Fruit fly (Drosophila melanogaster) whole organism, embryonic: ENCODE results near the gene CG44476.
A peak's percentile ranks its signal among the peaks of the same experiment; 100 is the strongest.

Source experiments
- Adf1 ChIP-seq: fragments of 200-800 bp; sonication (Bioruptor generic); IDR thresholded peaks from 2 replicates; pipeline ENCODE4 v1.3.6; 2022; ENCODE audit warnings: missing biosample characterization, missing genetic modification characterization
- Antp ChIP-seq: fragments of 200-800 bp; sonication (Bioruptor generic); optimal IDR thresholded peaks from 3 replicates; lab custom pipeline; 2016; ENCODE audit warnings: missing biosample characterization, missing genetic modification characterization
- Atf3 ChIP-seq: fragments of 200-800 bp; sonication (Bioruptor generic); optimal IDR thresholded peaks from 3 replicates; lab custom pipeline; 2016; ENCODE audit warnings: missing biosample characterization, missing genetic modification characterization
- Bgb ChIP-seq: fragments of 200-800 bp; sonication (Bioruptor generic); IDR thresholded peaks from 2 replicates; pipeline ENCODE4 v1.3.6; 2022; ENCODE audit warnings: missing biosample characterization, missing genetic modification characterization; ENCODE audit not compliant: partially characterized antibody
- BtbVII ChIP-seq: fragments of 200-800 bp; sonication (Bioruptor generic); optimal IDR thresholded peaks from 3 replicates; lab custom pipeline; 2017; ENCODE audit warnings: missing biosample characterization, mild to moderate bottlenecking, missing genetic modification characterization
- CG10431 ChIP-seq: fragments of 200-800 bp; sonication (Bioruptor generic); optimal IDR thresholded peaks from 3 replicates; lab custom pipeline; 2018; ENCODE audit warnings: missing biosample characterization, mild to moderate bottlenecking, missing genetic modification characterization
- CG10979 ChIP-seq: fragments of 200-800 bp; sonication (Bioruptor generic); optimal IDR thresholded peaks from 2 replicates; lab custom pipeline; 2018; ENCODE audit warnings: missing biosample characterization, mild to moderate bottlenecking, missing genetic modification characterization, moderate library complexity
- CG11085 ChIP-seq: fragments of 200-800 bp; sonication (Bioruptor generic); IDR thresholded peaks from 2 replicates; pipeline ENCODE4 v1.3.6; 2022; ENCODE audit warnings: missing biosample characterization, missing genetic modification characterization
- CG11723 ChIP-seq: fragments of 200-800 bp; sonication (Bioruptor generic); optimal IDR thresholded peaks from 2 replicates; lab custom pipeline; 2017; ENCODE audit warnings: missing biosample characterization, mild to moderate bottlenecking, missing genetic modification characterization
- CG1233 ChIP-seq: fragments of 200-800 bp; sonication (Bioruptor generic); optimal IDR thresholded peaks from 4 replicates; lab custom pipeline; 2018; ENCODE audit warnings: missing biosample characterization, mild to moderate bottlenecking, missing genetic modification characterization
- CG13123 ChIP-seq: fragments of 200-800 bp; sonication (Bioruptor generic); optimal IDR thresholded peaks from 2 replicates; lab custom pipeline; 2016; ENCODE audit warnings: missing biosample characterization, missing genetic modification characterization
- CG13296 ChIP-seq: fragments of 200-800 bp; sonication (Bioruptor generic); optimal IDR thresholded peaks from 3 replicates; lab custom pipeline; 2018; ENCODE audit warnings: missing biosample characterization, mild to moderate bottlenecking, missing genetic modification characterization
- CG16779 ChIP-seq: fragments of 200-800 bp; sonication (Bioruptor generic); IDR thresholded peaks from 2 replicates; pipeline ENCODE4 v1.3.6; 2022; ENCODE audit warnings: missing biosample characterization, missing genetic modification characterization
- CG18599 ChIP-seq: fragments of 200-800 bp; sonication (Bioruptor generic); optimal IDR thresholded peaks from 3 replicates; lab custom pipeline; 2017; ENCODE audit warnings: missing biosample characterization, missing genetic modification characterization, mild to moderate bottlenecking, moderate library complexity, missing genetic modification reagents
- CG2116 ChIP-seq: fragments of 200-800 bp; sonication (Bioruptor generic); optimal IDR thresholded peaks from 3 replicates; lab custom pipeline; 2018; ENCODE audit warnings: missing biosample characterization, mild to moderate bottlenecking, missing genetic modification characterization
- CG3163 ChIP-seq: fragments of 200-800 bp; sonication (Bioruptor generic); optimal IDR thresholded peaks from 3 replicates; lab custom pipeline; 2016; ENCODE audit warnings: missing biosample characterization, missing genetic modification characterization
- CG32532 ChIP-seq: fragments of 200-800 bp; sonication (Bioruptor generic); IDR thresholded peaks from 2 replicates; pipeline ENCODE4 v1.3.6; 2022; ENCODE audit warnings: missing biosample characterization, missing genetic modification characterization
- CG3726 ChIP-seq: fragments of 200-800 bp; sonication (Bioruptor generic); IDR thresholded peaks from 3 replicates; pipeline ENCODE4, ENCODE4 v1.3.6; 2022; ENCODE audit warnings: missing biosample characterization, missing genetic modification characterization
- CG3838 ChIP-seq: fragments of 200-800 bp; sonication (Bioruptor generic); optimal IDR thresholded peaks from 3 replicates; lab custom pipeline; 2016; ENCODE audit warnings: missing biosample characterization, missing genetic modification characterization
- CG4360 ChIP-seq: fragments of 200-800 bp; sonication (Bioruptor generic); IDR thresholded peaks from 2 replicates; pipeline ENCODE4 v1.3.6; 2022; ENCODE audit warnings: missing biosample characterization, missing genetic modification characterization
- CG6175 ChIP-seq: fragments of 200-800 bp; sonication (Bioruptor generic); IDR thresholded peaks from 3 replicates; pipeline ENCODE4 v1.3.6; 2022; ENCODE audit warnings: missing biosample characterization, missing genetic modification characterization
- CG6654 ChIP-seq: fragments of 200-800 bp; sonication (Bioruptor generic); optimal IDR thresholded peaks from 2 replicates; lab custom pipeline; 2017; ENCODE audit warnings: missing biosample characterization, mild to moderate bottlenecking, missing genetic modification characterization
- CG7357 ChIP-seq: fragments of 200-800 bp; sonication (Bioruptor generic); IDR thresholded peaks from 3 replicates; pipeline ENCODE4 v1.3.6; 2022; ENCODE audit warnings: missing biosample characterization, missing genetic modification characterization
- CG7786 ChIP-seq: fragments of 200-800 bp; sonication (Bioruptor generic); optimal IDR thresholded peaks from 2 replicates; lab custom pipeline; 2016; ENCODE audit warnings: missing biosample characterization, missing genetic modification characterization
- CG9727 ChIP-seq: fragments of 200-800 bp; sonication (Bioruptor generic); optimal IDR thresholded peaks from 3 replicates; lab custom pipeline; 2017; ENCODE audit warnings: missing biosample characterization, mild to moderate bottlenecking, missing genetic modification characterization
- CkIIα-i1 ChIP-seq: fragments of 200-800 bp; sonication (Bioruptor generic); IDR thresholded peaks from 2 replicates; pipeline ENCODE4 v1.3.6; 2022; ENCODE audit warnings: missing biosample characterization, missing genetic modification characterization
- Deaf1 ChIP-seq: fragments of 200-800 bp; optimal IDR thresholded peaks from 3 replicates; lab custom pipeline; 2019; ENCODE audit warnings: missing biosample characterization, mild to moderate bottlenecking, missing genetic modification characterization, moderate library complexity
- Dfd ChIP-seq, 2 experiments: fragments of >200 bp; optimal IDR thresholded peaks; 2 replicates each; lab custom pipeline; 2017; ENCODE audit warnings: missing biosample characterization in 2 of 2, missing genetic modification characterization in 2 of 2
- Doc2 ChIP-seq: fragments of 200-800 bp; sonication (Bioruptor generic); IDR thresholded peaks from 2 replicates; pipeline ENCODE4 v1.3.6; 2022; ENCODE audit warnings: missing biosample characterization, missing genetic modification characterization
- Fer3 ChIP-seq: fragments of 200-800 bp; sonication (Bioruptor generic); optimal IDR thresholded peaks from 2 replicates; lab custom pipeline; 2018; ENCODE audit warnings: missing biosample characterization, mild to moderate bottlenecking, missing genetic modification characterization, moderate library complexity
- Hmx ChIP-seq: fragments of 200-800 bp; sonication (Bioruptor generic); optimal IDR thresholded peaks from 2 replicates; lab custom pipeline; 2016; ENCODE audit warnings: missing biosample characterization, missing genetic modification characterization
- Hr39 ChIP-seq: fragments of >200 bp; optimal IDR thresholded peaks from 2 replicates; lab custom pipeline; 2017
- Myb ChIP-seq: fragments of 200-800 bp; sonication (Bioruptor generic); optimal IDR thresholded peaks from 2 replicates; lab custom pipeline; 2016; ENCODE audit warnings: missing biosample characterization, missing genetic modification characterization
- Oli ChIP-seq: fragments of 200-800 bp; sonication (Bioruptor generic); optimal IDR thresholded peaks from 2 replicates; lab custom pipeline; 2018; ENCODE audit warnings: missing biosample characterization, mild to moderate bottlenecking, missing genetic modification characterization, moderate library complexity
- Pdp1 ChIP-seq, 2 experiments: fragments of 200-800 bp; sonication (Bioruptor generic); optimal IDR thresholded peaks; 3 replicates each; lab custom pipeline; 2016; ENCODE audit warnings: missing biosample characterization in 2 of 2, missing genetic modification characterization in 2 of 2, mild to moderate bottlenecking in 1 of 2, moderate library complexity in 1 of 2
- Rfx ChIP-seq: fragments of 200-800 bp; sonication (Bioruptor generic); IDR thresholded peaks from 2 replicates; pipeline ENCODE4 v1.3.6; 2022; ENCODE audit warnings: missing biosample characterization, missing genetic modification characterization
- Six4 ChIP-seq: fragments of 200-800 bp; sonication (Bioruptor generic); optimal IDR thresholded peaks from 2 replicates; lab custom pipeline; 2016; ENCODE audit warnings: missing biosample characterization, missing genetic modification characterization
- Sry-δ ChIP-seq: fragments of 200-800 bp; sonication (Bioruptor generic); optimal IDR thresholded peaks from 2 replicates; lab custom pipeline; 2016; ENCODE audit warnings: missing biosample characterization, missing genetic modification characterization
- Trl ChIP-seq, 3 experiments: fragments of >200 bp in 2 of 3; fragments of 200-800 bp in 1 of 3; sonication (Bioruptor generic) in 1 of 3; optimal IDR thresholded peaks; 2 replicates in 1 of 3; 3 replicates in 2 of 3; lab custom pipeline; 2016 to 2017; ENCODE audit warnings: missing biosample characterization in 1 of 3, missing genetic modification characterization in 1 of 3
- ab ChIP-seq: fragments of 200-800 bp; sonication (Bioruptor generic); optimal IDR thresholded peaks from 2 replicates; lab custom pipeline; 2016; ENCODE audit warnings: missing biosample characterization, missing genetic modification characterization
- ash1 ChIP-seq: fragments of 200-800 bp; sonication (Bioruptor generic); optimal IDR thresholded peaks from 2 replicates; lab custom pipeline; 2018; ENCODE audit warnings: missing biosample characterization, mild to moderate bottlenecking, missing genetic modification characterization
- corto ChIP-seq: fragments of 200-800 bp; sonication (Bioruptor generic); optimal IDR thresholded peaks from 2 replicates; lab custom pipeline; 2016; ENCODE audit warnings: missing biosample characterization, mild to moderate bottlenecking, missing genetic modification characterization, moderate library complexity
- crol ChIP-seq: fragments of 200-800 bp; sonication (Bioruptor generic); IDR thresholded peaks from 2 replicates; pipeline ENCODE4 v1.3.6; 2022; ENCODE audit warnings: missing biosample characterization, missing genetic modification characterization
- hbn ChIP-seq: fragments of 200-800 bp; sonication (Bioruptor generic); IDR thresholded peaks from 2 replicates; pipeline ENCODE4 v1.3.6; 2022; ENCODE audit warnings: missing biosample characterization, missing genetic modification characterization; ENCODE audit not compliant: partially characterized antibody
- mam ChIP-seq: fragments of 200-800 bp; sonication (Bioruptor generic); optimal IDR thresholded peaks from 3 replicates; lab custom pipeline; 2016; ENCODE audit warnings: missing biosample characterization, missing genetic modification characterization
- mirr ChIP-seq: fragments of 200-800 bp; sonication (Bioruptor generic); optimal IDR thresholded peaks from 3 replicates; lab custom pipeline; 2018; ENCODE audit warnings: missing biosample characterization, mild to moderate bottlenecking, missing genetic modification characterization
- nmo ChIP-seq: fragments of 200-800 bp; sonication (Bioruptor generic); optimal IDR thresholded peaks from 2 replicates; lab custom pipeline; 2018; ENCODE audit warnings: missing biosample characterization, mild to moderate bottlenecking, missing genetic modification characterization, moderate library complexity
- schlank ChIP-seq: fragments of 200-800 bp; sonication (Bioruptor generic); optimal IDR thresholded peaks from 2 replicates; lab custom pipeline; 2018; ENCODE audit warnings: missing biosample characterization, mild to moderate bottlenecking, missing genetic modification characterization
- zen2 ChIP-seq: fragments of 200-800 bp; sonication (Bioruptor generic); IDR thresholded peaks from 3 replicates; pipeline ENCODE4 v1.3.6; 2022; ENCODE audit warnings: missing biosample characterization, missing genetic modification characterization; ENCODE audit not compliant: partially characterized antibody
- zfh2 ChIP-seq: fragments of 200-800 bp; sonication (Bioruptor generic); optimal IDR thresholded peaks from 2 replicates; lab custom pipeline; 2016; ENCODE audit warnings: missing biosample characterization, missing genetic modification characterization

The CG44476 gene

DNA sequence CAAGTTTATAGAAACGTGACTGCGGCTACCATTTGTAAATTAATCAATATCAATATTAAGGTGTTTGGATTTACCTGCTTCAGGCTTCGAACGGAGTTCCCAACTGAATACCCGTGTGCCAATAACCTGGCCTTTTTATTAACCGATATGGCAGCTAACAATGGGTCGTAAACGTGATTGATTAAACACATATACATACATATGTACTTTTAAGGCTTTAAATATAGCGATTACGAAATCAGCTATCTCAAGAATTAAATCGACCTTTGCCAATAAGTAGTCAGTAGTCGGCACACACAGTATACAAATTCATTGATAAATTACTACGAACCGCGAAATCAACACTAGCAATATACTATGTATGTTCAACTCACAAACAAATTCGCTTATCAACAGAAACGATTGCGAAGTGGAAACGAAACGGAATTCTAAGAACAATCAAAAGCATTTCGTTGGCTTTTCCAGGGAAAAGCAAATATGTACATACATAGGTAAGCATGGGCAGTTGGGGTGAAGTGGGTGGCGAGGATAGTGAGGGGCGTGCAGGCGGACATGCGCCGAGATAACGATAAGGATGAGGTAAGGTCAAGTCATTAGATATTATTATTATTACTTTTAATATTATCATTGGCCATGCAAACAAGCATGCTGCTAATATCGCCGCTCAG, 35.7 kb upstream of the CG44476 start (continued):
- TF ChIP-seq zen2 (GFP tag; lab: Robert Waterston, UW) (no peak), Pdp1 (GFP tag; optimal IDR thresholded peaks at IDR 0.05; lab: Kevin White, UChicago) (peak; percentile 3 to 48), nmo (no peak), Dfd (GFP tag; optimal IDR thresholded peaks at IDR 0.05; lab: Kevin White, UChicago) (no peak), CG6654 (GFP tag; lab: Kevin White, UChicago) (peak; percentile 14), mirr (GFP tag; lab: Kevin White, UChicago) (peak; percentile 99), CG7357 (no peak), CG6175 (peak; percentile 80; the same call in 2 of the 3 replicates), CG10979 (tag; lab: Kevin White, UChicago) (peak; percentile 31), CG2116 (GFP tag; lab: Kevin White, UChicago) (peak; percentile 14), Atf3 (GFP tag; lab: Kevin White, UChicago) (peak; percentile 4), hbn (GFP tag; lab: Robert Waterston, UW) (no peak), BtbVII (GFP tag; lab: Kevin White, UChicago) (peak; percentile 75), ash1 (GFP tag; lab: Kevin White, UChicago) (peak; percentile 84), Oli (peak; percentile 22), Antp (GFP tag; lab: Kevin White, UChicago) (peak; percentile 14), ab (GFP tag; lab: Kevin White, UChicago) (no peak), Hr39 (lab: Kevin White, UChicago) (no peak), CkIIα-i1 (GFP tag; lab: Robert Waterston, UW) (0 out of 2 replicates have a peak, but pooled peaks have one; percentile 29), mam (no peak), CG11085 (GFP tag; lab: Robert Waterston, UW) (no peak), CG11723 (GFP tag; lab: Kevin White, UChicago) (peak; percentile 61), CG16779 (peak; percentile 43; the same call in 1 of the 2 replicates), CG13296 (GFP tag; lab: Kevin White, UChicago) (peak; percentile 83), CG3726 (no peak), CG1233 (GFP tag; lab: Kevin White, UChicago) (peak; percentile 88), CG3838 (GFP tag; lab: Kevin White, UChicago) (no peak), CG13123 (peak; percentile 51), corto (GFP tag; lab: Kevin White, UChicago) (no peak), schlank (peak; percentile 82), Bgb (no peak), Myb (GFP tag; lab: Kevin White, UChicago) (no peak), CG18599 (GFP tag; lab: Kevin White, UChicago) (peak; percentile 87), CG3163 (GFP tag; lab: Kevin White, UChicago) (no peak), CG9727 (GFP tag; lab: Kevin White, UChicago) (peak; percentile 68), Doc2 (GFP tag; lab: Robert Waterston, UW) (no peak), Hmx (GFP tag; lab: Kevin White, UChicago) (no peak), zfh2 (no peak), Trl (optimal IDR thresholded peaks at IDR 0.05; lab: Kevin White, UChicago) (no peak), Trl (GFP tag; optimal IDR thresholded peaks at IDR 0.05; lab: Kevin White, UChicago) (peak; percentile 64), crol (GFP tag; lab: Robert Waterston, UW) (peak; percentile 88), Sry-δ (GFP tag; lab: Kevin White, UChicago) (no peak), CG10431 (GFP tag; lab: Kevin White, UChicago) (peak; percentile 51), Adf1 (GFP tag; lab: Robert Waterston, UW) (peak; percentile 55), Six4 (GFP tag; lab: Kevin White, UChicago) (peak; percentile 3), Fer3 (tag; lab: Kevin White, UChicago) (peak; percentile 67), CG7786 (GFP tag; lab: Kevin White, UChicago) (no peak), Deaf1 (tag; lab: Kevin White, UChicago) (peak; percentile 32), CG4360 (GFP tag; lab: Robert Waterston, UW) (no peak), Rfx (peak; percentile 41; the same call in 1 of the 2 replicates), CG32532 (GFP tag; lab: Robert Waterston, UW) (peak; percentile 30; the same call in 1 of the 2 replicates)
